Fruit fly (Drosophila melanogaster): ENCODE measurements around the gene Nmd3.

Nmd3 gene

DNA sequence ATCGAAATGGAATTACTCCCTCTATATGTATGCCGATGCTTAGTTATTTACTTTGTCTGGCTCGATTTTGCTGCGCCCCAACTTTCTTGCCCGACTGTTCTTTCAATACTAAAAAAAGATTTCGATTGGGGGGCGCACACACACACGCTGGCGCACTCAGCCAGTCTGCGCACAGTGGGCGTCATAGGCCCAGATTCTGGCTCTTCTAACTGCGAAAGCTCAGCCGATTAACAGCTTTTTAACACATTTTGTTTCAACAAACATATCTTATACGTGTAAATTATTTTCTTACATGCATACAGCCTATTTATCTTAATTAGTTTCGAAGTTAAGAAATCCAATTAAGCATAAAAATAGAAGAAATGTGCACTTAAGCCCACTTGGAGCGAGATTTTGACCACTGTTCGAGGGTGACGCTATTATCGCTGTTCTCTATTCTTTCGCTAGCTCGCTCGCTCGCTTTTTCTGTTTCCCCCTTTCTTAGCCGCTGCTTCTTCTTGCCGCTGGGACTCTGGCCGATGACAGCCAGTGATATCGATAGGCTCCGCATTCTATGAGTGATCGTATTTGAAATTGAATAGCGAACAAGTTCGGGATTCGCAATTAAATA is 37.8 kb upstream of the Nmd3 start, which contains the start of gene Vinc (continued):
- peak; percentile 44 for TF ChIP-seq Abd-B (GFP tag; optimal IDR thresholded peaks at IDR 0.05)
- peak; percentile 47 for TF ChIP-seq bab2 (GFP tag; optimal IDR thresholded peaks at IDR 0.05)
- TF ChIP-seq Pdp1 (GFP tag; optimal IDR thresholded peaks at IDR 0.05) = peak; percentile 77 to 90
- peak; percentile 55; the same call in 1 of the 2 replicates for TF ChIP-seq tna (GFP tag; IDR thresholded peaks at IDR 0.05; ENCODE audit: partially characterized antibody)
- peak; percentile 49; the same call in 2 of the 3 replicates for TF ChIP-seq CG16813 (GFP tag; IDR thresholded peaks at IDR 0.05; ENCODE audit: partially characterized antibody)
- peak; percentile 61 for TF ChIP-seq CG5953 (GFP tag; IDR thresholded peaks at IDR 0.05)
- TF ChIP-seq CG18262 (tag; optimal IDR thresholded peaks at IDR 0.05) = peak; percentile 85
- TF ChIP-seq lbe (GFP tag; optimal IDR thresholded peaks at IDR 0.05) = peak; percentile 75
- peak; percentile 62 for TF ChIP-seq btn (GFP tag; optimal IDR thresholded peaks at IDR 0.05)
- peak; percentile 73 for TF ChIP-seq tx (GFP tag; optimal IDR thresholded peaks at IDR 0.05)
- peak; percentile 93 for TF ChIP-seq CG7839 (tag; optimal IDR thresholded peaks at IDR 0.05)
- TF ChIP-seq vvl (GFP tag; IDR thresholded peaks at IDR 0.05) = peak; percentile 80
- TF ChIP-seq maf-S (GFP tag; optimal IDR thresholded peaks at IDR 0.05) = peak; percentile 55
- TF ChIP-seq Spps (tag; optimal IDR thresholded peaks at IDR 0.05) = peak; percentile 74
- TF ChIP-seq D19A (tag; optimal IDR thresholded peaks at IDR 0.05) = peak; percentile 85
- peak; percentile 36 for TF ChIP-seq dm (GFP tag; optimal IDR thresholded peaks at IDR 0.05)
- TF ChIP-seq sima (GFP tag; optimal IDR thresholded peaks at IDR 0.05) = peak; percentile 3
- peak; percentile 47 for TF ChIP-seq CG8089 (GFP tag; optimal IDR thresholded peaks at IDR 0.05)
- peak; percentile 62 for TF ChIP-seq Hr3 (GFP tag; optimal IDR thresholded peaks at IDR 0.05)
- TF ChIP-seq br (optimal IDR thresholded peaks at IDR 0.05) = no peak
- TF ChIP-seq run (tag; optimal IDR thresholded peaks at IDR 0.05) = no peak
- TF ChIP-seq Vsx1 (GFP tag; optimal IDR thresholded peaks at IDR 0.05) = no peak
- peak; percentile 20 for TF ChIP-seq CG2202 (tag; optimal IDR thresholded peaks at IDR 0.05)
- peak; percentile 91 for TF ChIP-seq CG32532 (GFP tag; IDR thresholded peaks at IDR 0.05)
- peak; percentile 90 for TF ChIP-seq kni (GFP tag; optimal IDR thresholded peaks at IDR 0.05)
- peak; percentile 86 for TF ChIP-seq CG15514 (GFP tag; optimal IDR thresholded peaks at IDR 0.05)
- peak; percentile 96 for TF ChIP-seq CG18599 (GFP tag; optimal IDR thresholded peaks at IDR 0.05)
- peak; percentile 68 for TF ChIP-seq Atf3 (GFP tag; optimal IDR thresholded peaks at IDR 0.05)
- TF ChIP-seq onecut (GFP tag; IDR thresholded peaks at IDR 0.05) = peak; percentile 82
- TF ChIP-seq pum (GFP tag; optimal IDR thresholded peaks at IDR 0.05) = peak; percentile 87
- TF ChIP-seq CG13296 (GFP tag; optimal IDR thresholded peaks at IDR 0.05) = peak; percentile 96
- no peak for TF ChIP-seq gt (GFP tag; IDR thresholded peaks at IDR 0.05)
- TF ChIP-seq CG3995 (GFP tag; optimal IDR thresholded peaks at IDR 0.05) = peak; percentile 41
- peak; percentile 90 for TF ChIP-seq CG17359 (tag; optimal IDR thresholded peaks at IDR 0.05)
- peak; percentile 81 for TF ChIP-seq Max (GFP tag; optimal IDR thresholded peaks at IDR 0.05)
- TF ChIP-seq CG4707 (GFP tag; optimal IDR thresholded peaks at IDR 0.05) = peak; percentile 100
- TF ChIP-seq CG6765 (GFP tag; optimal IDR thresholded peaks at IDR 0.05) = peak; percentile 88
- peak; percentile 66 for TF ChIP-seq CG8359 (GFP tag; optimal IDR thresholded peaks at IDR 0.05; ENCODE audit: borderline replicate concordance)
- TF ChIP-seq lilli (GFP tag; optimal IDR thresholded peaks at IDR 0.05) = peak; percentile 81
- TF ChIP-seq nerfin-1 (tag; optimal IDR thresholded peaks at IDR 0.05) = peak; percentile 86
- no peak for TF ChIP-seq Elba2 (GFP tag; optimal IDR thresholded peaks at IDR 0.05)
- TF ChIP-seq CG5180 (GFP tag; optimal IDR thresholded peaks at IDR 0.05) = peak; percentile 80
- TF ChIP-seq CG7271 (tag; optimal IDR thresholded peaks at IDR 0.05) = no peak
- TF ChIP-seq CG17612 (GFP tag; IDR thresholded peaks at IDR 0.05) = no peak; the same call in 1 of the 2 replicates
- peak; percentile 70 for TF ChIP-seq CG1647 (GFP tag; optimal IDR thresholded peaks at IDR 0.05)
- peak; percentile 63 for TF ChIP-seq CG7928 (GFP tag; optimal IDR thresholded peaks at IDR 0.05)
- TF ChIP-seq rib (GFP tag; IDR thresholded peaks at IDR 0.05) = peak; percentile 63; the same call in 1 of the 2 replicates
- peak; percentile 96 for TF ChIP-seq CG2678 (tag; optimal IDR thresholded peaks at IDR 0.05)
- TF ChIP-seq CG12236 (GFP tag; optimal IDR thresholded peaks at IDR 0.05) = peak; percentile 43

Measured in whole organism, embryonic.